Fruit fly (Drosophila melanogaster): ENCODE results near the gene CG3987.

CG3987 gene

dm6 chr3R:15092351-15092750, 47.4 kb upstream of the CG3987 start (continued):
- TF ChIP-seq CG2712 (tag; optimal IDR thresholded peaks at IDR 0.05) (peak; percentile 43), Max (GFP tag; optimal IDR thresholded peaks at IDR 0.05) (no peak), stc (GFP tag; IDR thresholded peaks at IDR 0.05) (no peak), nmo (GFP tag; optimal IDR thresholded peaks at IDR 0.05) (peak; percentile 40), Bteb2 (GFP tag; optimal IDR thresholded peaks at IDR 0.05) (no peak), sima (GFP tag; optimal IDR thresholded peaks at IDR 0.05) (no peak), D (optimal IDR thresholded peaks at IDR 0.05) (no peak), D (GFP tag; optimal IDR thresholded peaks at IDR 0.05) (peak; percentile 22), CG8089 (GFP tag; optimal IDR thresholded peaks at IDR 0.05) (no peak), repo (GFP tag; optimal IDR thresholded peaks at IDR 0.05) (no peak), CG5245 (GFP tag; optimal IDR thresholded peaks at IDR 0.05) (no peak), Gug (GFP tag; IDR thresholded peaks at IDR 0.05) (no peak), Bdp1 (GFP tag; optimal IDR thresholded peaks at IDR 0.05) (no peak), gt (GFP tag; IDR thresholded peaks at IDR 0.05) (no peak), Rx (GFP tag; IDR thresholded peaks at IDR 0.05) (no peak), btn (GFP tag; optimal IDR thresholded peaks at IDR 0.05) (no peak), sens (GFP tag) (peak; percentile 86), CG17385 (GFP tag; optimal IDR thresholded peaks at IDR 0.05) (no peak), CG14710 (tag; optimal IDR thresholded peaks at IDR 0.05) (peak; percentile 20), CG10274 (GFP tag; optimal IDR thresholded peaks at IDR 0.05) (no peak), insv (GFP tag; optimal IDR thresholded peaks at IDR 0.05) (no peak), CG12391 (tag; optimal IDR thresholded peaks at IDR 0.05) (peak; percentile 23), jigr1 (GFP tag; IDR thresholded peaks at IDR 0.05) (no peak), fd3F (GFP tag; optimal IDR thresholded peaks at IDR 0.05) (no peak), CG1602 (GFP tag; optimal IDR thresholded peaks at IDR 0.05) (no peak), tin (GFP tag; optimal IDR thresholded peaks at IDR 0.05) (no peak), Blimp-1 (GFP tag; optimal IDR thresholded peaks at IDR 0.05) (peak; percentile 10), B-H1 (GFP tag; IDR thresholded peaks at IDR 0.05) (no peak), Lim3 (GFP tag; IDR thresholded peaks at IDR 0.05) (no peak), wdn (GFP tag; IDR thresholded peaks at IDR 0.05) (no peak), H2.0 (GFP tag; IDR thresholded peaks at IDR 0.05) (no peak), CG6689 (GFP tag; IDR thresholded peaks at IDR 0.05) (no peak), lola (GFP tag; optimal IDR thresholded peaks at IDR 0.05) (peak in 1 of 3 experiments; percentile 33), luna (GFP tag; optimal IDR thresholded peaks at IDR 0.05) (no peak), CG4730 (GFP tag; IDR thresholded peaks at IDR 0.05) (no peak), Ada2b (GFP tag; IDR thresholded peaks at IDR 0.05) (no peak), CG1233 (GFP tag; optimal IDR thresholded peaks at IDR 0.05) (no peak), CG4282 (GFP tag; optimal IDR thresholded peaks at IDR 0.05) (no peak), ken (GFP tag; IDR thresholded peaks at IDR 0.05) (no peak), bsh (GFP tag; optimal IDR thresholded peaks at IDR 0.05) (peak; percentile 26 to 34), CG2199 (GFP tag; IDR thresholded peaks at IDR 0.05) (no peak), BtbVII (GFP tag; optimal IDR thresholded peaks at IDR 0.05) (no peak), Dp (GFP tag; optimal IDR thresholded peaks at IDR 0.05) (no peak), Spps (tag; optimal IDR thresholded peaks at IDR 0.05) (no peak), Nf-YA (GFP tag; IDR thresholded peaks at IDR 0.05) (no peak), CG33557 (GFP tag; optimal IDR thresholded peaks at IDR 0.05) (peak; percentile 22), lbe (GFP tag; optimal IDR thresholded peaks at IDR 0.05) (peak; percentile 46), dmrt99B (tag; optimal IDR thresholded peaks at IDR 0.05) (peak; percentile 32), CG2889 (GFP tag; IDR thresholded peaks at IDR 0.05) (no peak), sim (GFP tag; IDR thresholded peaks at IDR 0.05) (no peak), az2 (GFP tag; optimal IDR thresholded peaks at IDR 0.05) (peak; percentile 5), fru (optimal IDR thresholded peaks at IDR 0.05) (no peak), tx (GFP tag; optimal IDR thresholded peaks at IDR 0.05) (no peak), CG7928 (GFP tag; optimal IDR thresholded peaks at IDR 0.05) (no peak)

Measured in whole organism, embryonic.